Worm (Caenorhabditis elegans) whole organism, L4 larva: ENCODE measurements around the gene crls-1.

Experiments used
- D1046.2 ChIP-seq: fragments of 200-800 bp; sonication (Bioruptor generic); IDR thresholded peaks from 2 replicates; pipeline ENCODE4 v1.3.6; 2022; ENCODE audit warnings: missing genetic modification characterization, missing compliant biosample characterization
- Y5F2A.4 ChIP-seq: fragments of 200-800 bp; sonication (Bioruptor generic); optimal IDR thresholded peaks from 2 replicates; lab custom pipeline; 2018; ENCODE audit warnings: mild to moderate bottlenecking, missing genetic modification characterization, missing compliant biosample characterization
- aha-1 ChIP-seq: fragments of 150-350 bp; peaks from one replicate; lab custom pipeline; 2014; ENCODE audit warnings: missing biosample characterization, missing genetic modification characterization
- attf-4 ChIP-seq: sonication (generic microtip); optimal IDR thresholded peaks from 3 replicates; lab custom pipeline; 2017; ENCODE audit warnings: missing biosample characterization, missing genetic modification characterization
- ceh-28 ChIP-seq: fragments of 150-350 bp; optimal IDR thresholded peaks from 2 replicates; lab custom pipeline; 2014; ENCODE audit warnings: missing biosample characterization, missing genetic modification reagents, missing genetic modification characterization
- cey-2 ChIP-seq: sonication (generic microtip); optimal IDR thresholded peaks from 3 replicates; lab custom pipeline; 2017; ENCODE audit warnings: missing genetic modification characterization, mild to moderate bottlenecking, missing compliant biosample characterization, antibody characterized with exemption, borderline replicate concordance; ENCODE audit not compliant: insufficient read depth
- daf-16 ChIP-seq, 3 experiments: sonication (generic microtip); optimal IDR thresholded peaks; 2 replicates each; lab custom pipeline; 2016 to 2017; ENCODE audit warnings: missing genetic modification characterization in 3 of 3, missing genetic modification reagents in 3 of 3, mild to moderate bottlenecking in 2 of 3, missing compliant biosample characterization in 2 of 3, missing biosample characterization in 1 of 3, moderate library complexity in 1 of 3
- daf-19 ChIP-seq: fragments of 200-800 bp; sonication (Bioruptor generic); conservative IDR thresholded peaks from 2 replicates; pipeline ENCODE4 v1.3.6; 2022; ENCODE audit warnings: missing genetic modification characterization, missing compliant biosample characterization
- daf-8 ChIP-seq: fragments of 200-800 bp; sonication (Bioruptor generic); IDR thresholded peaks from 2 replicates; pipeline ENCODE4 v1.3.6; 2022; ENCODE audit warnings: missing genetic modification characterization, missing compliant biosample characterization
- dmd-6 ChIP-seq: fragments of 200-800 bp; sonication (Bioruptor generic); IDR thresholded peaks from 2 replicates; pipeline ENCODE4 v1.3.6; 2022; ENCODE audit warnings: missing genetic modification reagents, missing genetic modification characterization, missing compliant biosample characterization
- dve-1 ChIP-seq: sonication (generic microtip); optimal IDR thresholded peaks from 2 replicates; lab custom pipeline; 2017; ENCODE audit warnings: antibody characterized with exemption, mild to moderate bottlenecking, missing genetic modification characterization, missing compliant biosample characterization; ENCODE audit not compliant: insufficient read depth
- egl-27 ChIP-seq: sonication (generic microtip); optimal IDR thresholded peaks from 3 replicates; lab custom pipeline; 2017; ENCODE audit warnings: missing biosample characterization, missing genetic modification reagents, missing genetic modification characterization
- lin-15B ChIP-seq: fragments of 150-350 bp; sonication (generic microtip); optimal IDR thresholded peaks from 3 replicates; lab custom pipeline; 2014; ENCODE audit warnings: missing biosample characterization, missing genetic modification characterization
- lin-29 ChIP-seq: fragments of 200-800 bp; sonication (Bioruptor generic); IDR thresholded peaks from 2 replicates; pipeline ENCODE4 v1.3.6; 2022; ENCODE audit warnings: missing genetic modification reagents, missing genetic modification characterization, missing compliant biosample characterization
- lir-3 ChIP-seq: sonication (generic microtip); optimal IDR thresholded peaks from 2 replicates; lab custom pipeline; 2016; ENCODE audit warnings: mild to moderate bottlenecking, missing genetic modification characterization, missing compliant biosample characterization
- madf-5 ChIP-seq, 2 experiments: fragments of 200-800 bp; sonication (Bioruptor generic); IDR thresholded peaks; 2 replicates each; pipeline ENCODE4 v1.3.6; 2022; ENCODE audit warnings: missing compliant biosample characterization in 2 of 2, missing genetic modification characterization in 2 of 2
- mdl-1 ChIP-seq, 2 experiments: fragments of 150-350 bp in 1 of 2; sonication (generic microtip) in 1 of 2; optimal IDR thresholded peaks; 2 replicates each; lab custom pipeline; 2014 to 2017; ENCODE audit warnings: missing biosample characterization in 2 of 2, missing genetic modification characterization in 2 of 2
- mep-1 ChIP-seq: fragments of 150-350 bp; sonication (generic microtip); optimal IDR thresholded peaks from 3 replicates; lab custom pipeline; 2014; ENCODE audit warnings: missing biosample characterization, missing genetic modification characterization
- mxl-2 ChIP-seq: fragments of 200-800 bp; sonication (Bioruptor generic); conservative IDR thresholded peaks from 2 replicates; pipeline ENCODE4 v1.3.6; 2022; ENCODE audit warnings: missing genetic modification reagents, missing genetic modification characterization, missing compliant biosample characterization
- nhr-111 ChIP-seq: fragments of 200-800 bp; sonication (Bioruptor generic); optimal IDR thresholded peaks from 2 replicates; lab custom pipeline; 2018; ENCODE audit warnings: mild to moderate bottlenecking, missing genetic modification characterization, missing compliant biosample characterization
- nhr-48 ChIP-seq: sonication (generic microtip); optimal IDR thresholded peaks from 2 replicates; lab custom pipeline; 2016; ENCODE audit warnings: mild to moderate bottlenecking, missing genetic modification characterization, missing compliant biosample characterization
- nhr-6 ChIP-seq: fragments of 150-350 bp; optimal IDR thresholded peaks from 2 replicates; lab custom pipeline; 2014; ENCODE audit warnings: missing biosample characterization, missing genetic modification characterization
- nhr-76 ChIP-seq: fragments of 150-350 bp; optimal IDR thresholded peaks from 2 replicates; lab custom pipeline; 2014; ENCODE audit warnings: missing biosample characterization, missing genetic modification characterization
- nhr-77 ChIP-seq: fragments of 150-350 bp; optimal IDR thresholded peaks from 2 replicates; lab custom pipeline; 2014; ENCODE audit warnings: missing biosample characterization, missing genetic modification characterization
- pha-4 ChIP-seq, 2 experiments: fragments of 150-350 bp in 1 of 2; fragments of 200-800 bp in 1 of 2; sonication (Bioruptor generic) in 1 of 2; IDR thresholded peaks in 1 of 2; optimal IDR thresholded peaks in 1 of 2; 2 replicates each; pipeline versions ENCODE4 v1.3.6 to Lab custom; 2014 to 2022; ENCODE audit warnings: missing genetic modification characterization in 2 of 2, missing genetic modification reagents in 2 of 2, missing biosample characterization in 1 of 2, missing compliant biosample characterization in 1 of 2
- pqm-1 ChIP-seq: sonication (generic microtip); optimal IDR thresholded peaks from 2 replicates; lab custom pipeline; 2017; ENCODE audit warnings: missing biosample characterization, missing genetic modification characterization
- set-16 ChIP-seq: fragments of 200-800 bp; sonication (Bioruptor generic); IDR thresholded peaks from 2 replicates; pipeline ENCODE4 v1.3.6; 2022; ENCODE audit warnings: missing genetic modification reagents, missing genetic modification characterization, missing compliant biosample characterization
- snpc-1.2 ChIP-seq: fragments of 200-800 bp; sonication (Bioruptor generic); IDR thresholded peaks from 2 replicates; pipeline ENCODE4 v1.3.6; 2022; ENCODE audit warnings: missing genetic modification reagents, missing genetic modification characterization, missing compliant biosample characterization
- spr-1 ChIP-seq: sonication (generic microtip); optimal IDR thresholded peaks from 2 replicates; lab custom pipeline; 2016; ENCODE audit warnings: mild to moderate bottlenecking, missing genetic modification characterization, missing compliant biosample characterization
- unc-39 ChIP-seq: sonication (generic microtip); optimal IDR thresholded peaks from 2 replicates; lab custom pipeline; 2017; ENCODE audit warnings: missing biosample characterization, missing genetic modification characterization
- unc-62 ChIP-seq, 3 experiments: fragments of 150-350 bp in 1 of 3; sonication (generic microtip); optimal IDR thresholded peaks in 2 of 3; peaks in 1 of 3; 1 replicate in 1 of 3; 2 replicates in 2 of 3; lab custom pipeline; 2014 to 2017; ENCODE audit warnings: missing biosample characterization in 3 of 3, missing genetic modification characterization in 3 of 3, missing genetic modification reagents in 3 of 3, missing genotype in 1 of 3
- zag-1 ChIP-seq: fragments of 150-350 bp; optimal IDR thresholded peaks from 2 replicates; lab custom pipeline; 2014; ENCODE audit warnings: missing biosample characterization, missing genetic modification characterization
- zfp-2 ChIP-seq: sonication (generic microtip); optimal IDR thresholded peaks from 2 replicates; lab custom pipeline; 2016; ENCODE audit warnings: mild to moderate bottlenecking, missing genetic modification characterization, missing compliant biosample characterization
- zip-11 ChIP-seq: fragments of 200-800 bp; sonication (Bioruptor generic); IDR thresholded peaks from 2 replicates; pipeline ENCODE4 v1.3.6; 2022; ENCODE audit warnings: missing genetic modification characterization, missing compliant biosample characterization

Gene crls-1

ce11 chrIII:880840-881239 is 28.9 kb downstream of the crls-1 start:
- TF ChIP-seq spr-1 (tag; lab: Kevin White, UChicago): no peak
- no peak for TF ChIP-seq lin-15B (tag; lab: Kevin White, UChicago)
- TF ChIP-seq Y5F2A.4 (GFP tag; lab: Kevin White, UChicago): no peak
- 0 out of 2 replicates have a peak, but pooled peaks have one; percentile 11 for TF ChIP-seq dmd-6 (GFP tag; lab: Robert Waterston, UW)
- no peak for TF ChIP-seq cey-2 (tag; lab: Kevin White, UChicago)
- no peak for TF ChIP-seq lir-3 (tag; lab: Kevin White, UChicago)
- no peak for TF ChIP-seq mdl-1 (tag; optimal IDR thresholded peaks at IDR 0.05; lab: Kevin White, UChicago)
- no peak for TF ChIP-seq daf-8 (GFP tag; lab: Robert Waterston, UW)
- TF ChIP-seq attf-4 (tag; lab: Kevin White, UChicago): no peak

DNA sequence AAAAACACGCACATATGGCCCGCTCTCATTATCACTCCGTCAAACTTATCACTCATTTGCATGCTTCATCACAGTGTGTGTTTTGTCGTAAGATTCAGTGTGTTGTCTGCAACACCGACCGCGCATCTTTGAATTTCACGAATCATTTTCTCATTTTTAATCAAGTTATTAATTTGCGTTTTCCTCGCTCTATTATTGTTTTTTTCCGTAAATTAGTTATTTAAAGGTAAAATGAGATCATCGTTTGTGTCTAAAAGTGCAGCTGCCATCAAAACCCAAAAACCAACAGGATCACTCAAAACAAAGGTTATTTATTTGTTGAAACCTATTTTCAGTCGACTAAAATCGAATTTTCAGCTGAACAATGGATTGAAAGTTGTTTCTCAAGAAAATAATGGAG is 30.1 kb downstream of the crls-1 start, which contains the start of the genes T24C4.5 and ucr-2.3:
Gene T24C4.5 (minus strand): TSS at position 101 of the 400 bp plus-strand sequence.
Gene ucr-2.3 (plus strand): TSS at position 227 of the 400 bp plus-strand sequence.
- no peak for TF ChIP-seq dmd-6 (GFP tag; lab: Robert Waterston, UW)
- no peak for TF ChIP-seq nhr-111 (GFP tag; lab: Kevin White, UChicago)
- no peak for TF ChIP-seq snpc-1.2 (GFP tag; lab: Robert Waterston, UW)
- TF ChIP-seq nhr-77 (tag; lab: Kevin White, UChicago): no peak
- TF ChIP-seq nhr-48: no peak
- no peak for TF ChIP-seq unc-62 (GFP tag; optimal IDR thresholded peaks at IDR 0.05 in 1 of 2; lab: Kevin White, UChicago)
- no peak for TF ChIP-seq unc-62 (tag; optimal IDR thresholded peaks at IDR 0.05; lab: Kevin White, UChicago)
- TF ChIP-seq lin-29 (GFP tag; lab: Robert Waterston, UW): no peak
- TF ChIP-seq set-16 (GFP tag; lab: Robert Waterston, UW): no peak
- TF ChIP-seq D1046.2: no peak
- TF ChIP-seq ceh-28 (tag; lab: Kevin White, UChicago): no peak
- no peak for TF ChIP-seq zfp-2
- no peak for TF ChIP-seq zip-11
- no peak for TF ChIP-seq daf-19 (GFP tag; lab: Robert Waterston, UW)
- TF ChIP-seq egl-27 (tag; lab: Kevin White, UChicago): no peak
- TF ChIP-seq nhr-76 (tag; lab: Kevin White, UChicago): no peak
- TF ChIP-seq unc-39 (tag; lab: Kevin White, UChicago): no peak
- TF ChIP-seq mxl-2 (GFP tag; lab: Robert Waterston, UW): no peak

DNA sequence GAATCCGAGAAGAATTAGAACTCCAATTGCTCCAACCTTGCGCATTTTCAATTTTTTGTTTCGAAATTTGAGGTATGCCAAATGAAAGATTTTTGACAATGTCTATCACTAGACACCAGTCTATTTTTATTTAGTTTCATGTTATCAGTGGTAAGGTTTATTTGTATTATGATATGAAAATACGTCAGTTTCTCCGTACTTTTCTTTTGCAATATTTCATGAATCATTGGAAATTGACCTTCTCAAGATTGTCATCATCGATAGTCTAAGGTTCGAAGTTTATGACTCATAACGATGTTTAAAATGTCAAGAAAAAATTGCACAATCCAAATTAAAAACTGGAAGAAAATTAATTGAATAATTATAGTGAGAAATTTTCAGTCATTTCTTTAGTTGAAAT is 36.3 kb downstream of the crls-1 start, which contains the start of gene clc-19:
Gene clc-19 (minus strand): TSS at position 135 of the 400 bp plus-strand sequence.
- TF ChIP-seq dmd-6 (GFP tag; lab: Robert Waterston, UW) (peak; percentile 35; the same call in 1 of the 2 replicates), mep-1 (tag; lab: Kevin White, UChicago) (no peak), lir-3 (tag; lab: Kevin White, UChicago) (no peak), pha-4 (GFP tag; IDR thresholded peaks at IDR 0.05; lab: Robert Waterston, UW) (no peak), pha-4 (tag; optimal IDR thresholded peaks at IDR 0.05; lab: Kevin White, UChicago) (no peak), madf-5 (GFP tag; IDR thresholded peaks at IDR 0.05; lab: Robert Waterston, UW) (no peak), nhr-6 (peak; percentile 54), dve-1 (tag; lab: Kevin White, UChicago) (peak; percentile 31), pqm-1 (peak; percentile 49), cey-2 (tag; lab: Kevin White, UChicago) (no peak), daf-16 (GFP tag; optimal IDR thresholded peaks at IDR 0.05; lab: Kevin White, UChicago) (no peak), daf-16 (tag; optimal IDR thresholded peaks at IDR 0.05; lab: Kevin White, UChicago) (peak; percentile 19)

DNA sequence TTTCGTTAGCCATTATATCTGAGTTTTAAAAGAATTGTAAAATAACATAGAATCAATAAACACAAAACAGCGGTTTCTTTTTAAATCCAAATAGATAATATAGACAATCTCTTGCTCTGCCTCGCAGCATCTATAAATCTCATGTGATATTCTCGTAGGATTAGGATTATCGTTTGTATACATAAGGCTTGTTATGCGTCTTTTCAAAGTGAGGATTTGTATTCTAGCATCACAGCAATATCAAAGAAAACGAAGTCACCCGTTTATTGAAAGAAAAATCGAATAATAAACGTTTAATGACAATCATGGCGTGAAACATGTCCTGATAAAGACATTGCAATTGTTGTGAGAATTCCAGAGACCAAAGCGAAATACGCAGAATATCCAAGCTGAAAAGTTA is 37.3 kb downstream of the crls-1 start, which contains the start of the genes T24C4.3 and clc-20:
Gene T24C4.3 (minus strand): TSS at position 101 of the 400 bp plus-strand sequence.
Gene clc-20 (plus strand): TSS at position 211 of the 400 bp plus-strand sequence.
- TF ChIP-seq aha-1 (peak; percentile 11), zag-1 (tag; lab: Kevin White, UChicago) (no peak)
